Fruit fly (Drosophila melanogaster) S2 (cell line): ENCODE measurements around the gene CG9698.

ENCODE experiments used
- CG8478 ChIP-seq: fragments of >200 bp; optimal IDR thresholded peaks from 2 replicates; lab custom pipeline; 2018
- CTCF ChIP-seq, 2 experiments: fragments of >200 bp; optimal IDR thresholded peaks; 2 replicates each; lab custom pipeline; 2018

DNA sequence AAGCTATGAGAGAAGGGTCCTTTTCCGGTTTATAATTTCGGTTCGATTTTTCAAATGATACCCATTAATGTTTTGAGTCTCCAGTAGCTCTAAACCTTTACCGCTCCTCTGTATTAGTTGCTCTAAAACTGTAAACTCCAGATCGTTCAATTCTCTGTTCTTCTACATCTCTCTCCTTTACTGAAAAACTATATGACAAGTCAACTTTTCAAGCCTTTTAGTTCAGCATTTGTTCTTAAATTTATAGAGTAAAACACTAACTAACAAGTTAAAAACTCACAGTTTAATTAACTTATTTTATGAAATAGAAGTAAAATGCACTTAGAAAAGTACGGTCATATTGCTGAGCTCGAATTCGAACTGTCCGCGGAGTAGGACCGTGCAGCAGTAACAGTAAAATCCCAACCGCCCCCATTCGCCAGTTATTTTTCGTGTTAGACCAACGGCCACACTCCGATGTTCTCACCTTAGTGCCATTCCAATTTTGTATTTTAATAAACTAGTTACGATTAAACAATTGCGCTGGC is 48.2 kb downstream of the CG9698 start:
- TF ChIP-seq CG8478 (lab: Kevin White, UChicago) (no peak), CTCF (optimal IDR thresholded peaks at IDR 0.05; lab: Kevin White, UChicago) (no peak)
